Fruit fly (Drosophila melanogaster) whole organism, embryonic: Measurements from ENCODE around the gene kibra.

ENCODE experiments used
- CG8290 ChIP-seq, 3 experiments: fragments of 200-800 bp; sonication (Bioruptor generic); optimal IDR thresholded peaks; 2 replicates each; lab custom pipeline; 2016 to 2019; ENCODE audit warnings: missing biosample characterization in 3 of 3, missing genetic modification characterization in 3 of 3, mild to moderate bottlenecking in 2 of 3, moderate library complexity in 1 of 3
- Eip74EF ChIP-seq, 2 experiments: fragments of 200-800 bp in 1 of 2; fragments of >200 bp in 1 of 2; sonication (Bioruptor generic) in 1 of 2; optimal IDR thresholded peaks; 2 replicates each; lab custom pipeline; 2017 to 2019; ENCODE audit warnings: missing biosample characterization in 2 of 2, missing genetic modification characterization in 2 of 2, mild to moderate bottlenecking in 1 of 2, moderate library complexity in 1 of 2
- MTF-1 ChIP-seq: fragments of 200-800 bp; sonication (Bioruptor generic); optimal IDR thresholded peaks from 2 replicates; lab custom pipeline; 2018; ENCODE audit warnings: missing biosample characterization, mild to moderate bottlenecking, missing genetic modification characterization, borderline replicate concordance
- az2 ChIP-seq: fragments of 200-800 bp; sonication (Bioruptor generic); optimal IDR thresholded peaks from 3 replicates; lab custom pipeline; 2016; ENCODE audit warnings: missing biosample characterization, missing genetic modification characterization
- ftz-f1 ChIP-seq: fragments of 200-800 bp; sonication (Bioruptor generic); optimal IDR thresholded peaks from 2 replicates; lab custom pipeline; 2016; ENCODE audit warnings: missing biosample characterization, missing genetic modification characterization
- scrt ChIP-seq: fragments of 200-800 bp; sonication (Bioruptor generic); optimal IDR thresholded peaks from 2 replicates; lab custom pipeline; 2018; ENCODE audit warnings: missing biosample characterization, mild to moderate bottlenecking, missing genetic modification characterization, moderate library complexity

DNA sequence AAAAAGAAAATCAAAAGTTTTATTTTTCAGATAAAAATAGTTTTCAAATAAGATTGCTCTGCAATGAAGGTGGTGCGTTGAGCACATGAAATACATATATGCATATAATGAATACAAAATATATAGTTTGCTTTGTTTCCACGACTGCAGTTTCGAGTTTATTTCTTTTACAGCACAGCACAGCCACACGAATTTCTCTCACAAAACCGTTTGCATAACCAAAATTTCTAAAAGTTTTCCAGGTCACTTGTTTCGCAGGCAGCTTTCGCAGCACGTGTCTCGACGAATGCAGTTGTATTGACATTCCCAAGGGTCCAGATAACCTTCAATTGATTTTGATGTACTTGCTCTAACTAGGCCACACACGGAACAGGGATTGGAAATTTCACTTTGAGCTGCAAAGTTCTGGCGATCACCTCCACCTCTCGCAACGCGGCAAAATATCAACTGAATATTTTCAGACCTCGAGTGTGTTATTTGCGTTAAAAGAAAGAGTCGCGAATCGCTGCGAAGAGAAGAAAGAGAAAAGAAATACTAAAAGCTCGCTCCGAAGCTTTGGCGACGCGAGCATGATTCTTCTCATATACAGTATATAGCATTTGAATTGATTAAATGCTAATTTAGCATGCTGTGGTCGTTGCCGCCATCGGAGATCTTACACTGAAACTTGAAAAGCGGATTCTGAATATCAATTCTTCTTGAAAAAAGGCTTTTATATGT lies 7.2 kb upstream of the kibra start, which contains the start of gene CG7530:
- TF ChIP-seq MTF-1 (GFP tag; lab: Kevin White, UChicago), result no peak
- no peak for TF ChIP-seq ftz-f1 (GFP tag; lab: Kevin White, UChicago)
- TF ChIP-seq az2 (GFP tag; lab: Kevin White, UChicago), result no peak
- TF ChIP-seq Eip74EF (GFP tag; optimal IDR thresholded peaks at IDR 0.05; lab: Kevin White, UChicago), result no peak
- TF ChIP-seq scrt (GFP tag; lab: Kevin White, UChicago), result no peak
- no peak for TF ChIP-seq CG8290 (GFP tag; optimal IDR thresholded peaks at IDR 0.05; lab: Kevin White, UChicago)
- TF ChIP-seq CG8290 (tag; optimal IDR thresholded peaks at IDR 0.05; lab: Kevin White, UChicago), result no peak
